Fruit fly (Drosophila melanogaster): Measurements from ENCODE around the gene CG32269.
A peak's percentile ranks its signal among the peaks of the same experiment; 100 is the strongest.

Gene CG32269

DNA sequence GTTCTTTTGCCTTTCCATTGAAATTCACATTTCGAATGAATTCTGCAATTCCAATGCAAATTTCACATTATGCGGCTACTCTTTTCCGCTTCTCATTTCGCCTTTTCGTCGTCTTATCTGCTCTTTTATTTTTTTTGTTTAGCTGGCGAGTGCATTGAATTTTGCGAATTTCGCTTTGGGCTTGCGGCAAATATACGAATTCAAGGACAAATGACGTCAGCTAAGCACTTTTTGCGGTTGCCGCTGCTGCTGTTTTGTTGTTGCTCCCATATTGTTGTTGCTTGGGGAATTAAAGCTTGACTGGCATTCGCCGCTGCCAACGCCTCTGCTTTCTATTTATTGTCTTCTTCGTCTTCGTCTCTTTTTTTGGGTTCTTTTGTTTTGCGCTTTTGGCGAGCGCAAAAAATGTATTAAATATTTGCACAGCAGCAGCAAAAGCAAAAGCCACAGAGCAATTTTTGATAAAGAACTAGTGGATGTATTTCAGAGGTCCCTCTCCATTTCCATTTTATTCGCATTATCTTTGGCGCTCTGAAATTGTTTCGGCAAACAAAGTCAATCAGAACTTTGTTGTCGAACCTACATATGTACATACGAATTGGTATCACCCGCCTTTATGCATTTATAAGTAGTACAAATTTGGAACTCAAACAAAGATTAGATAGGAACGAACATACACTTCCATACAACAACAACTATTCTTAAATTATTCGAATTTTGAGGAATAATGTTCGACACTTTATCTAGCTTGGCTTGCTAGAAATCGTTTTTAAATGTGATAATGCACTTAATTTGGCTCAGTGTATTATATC is 31.2 kb upstream of the CG32269 start (continued):
- TF ChIP-seq odd (GFP tag; optimal IDR thresholded peaks at IDR 0.05) = peak; percentile 35
- TF ChIP-seq CG1603 (tag; optimal IDR thresholded peaks at IDR 0.05) = peak; percentile 39
- TF ChIP-seq scrt (GFP tag; optimal IDR thresholded peaks at IDR 0.05) = no peak
- peak; percentile 13 for TF ChIP-seq hkb (optimal IDR thresholded peaks at IDR 0.05)
- no peak for TF ChIP-seq hkb (GFP tag; IDR thresholded peaks at IDR 0.05)
- no peak for TF ChIP-seq Ets97D (GFP tag; optimal IDR thresholded peaks at IDR 0.05)
- TF ChIP-seq cg (GFP tag; optimal IDR thresholded peaks at IDR 0.05) = no peak
- no peak for TF ChIP-seq CG4820 (GFP tag; optimal IDR thresholded peaks at IDR 0.05)
- TF ChIP-seq Optix (GFP tag; IDR thresholded peaks at IDR 0.05) = no peak
- TF ChIP-seq crc (GFP tag; optimal IDR thresholded peaks at IDR 0.05) = no peak
- TF ChIP-seq Antp (GFP tag; optimal IDR thresholded peaks at IDR 0.05) = no peak
- TF ChIP-seq GATAe (GFP tag; conservative IDR thresholded peaks at IDR 0.05) = peak; percentile 42; the same call in 1 of the 2 replicates
- TF ChIP-seq CG6175 (GFP tag; IDR thresholded peaks at IDR 0.05) = no peak
- TF ChIP-seq CG17328 (GFP tag; IDR thresholded peaks at IDR 0.05) = peak; percentile 17; the same call in 1 of the 2 replicates
- no peak for TF ChIP-seq Dbx (GFP tag; IDR thresholded peaks at IDR 0.05)
- TF ChIP-seq Max (GFP tag; optimal IDR thresholded peaks at IDR 0.05) = no peak
- no peak for TF ChIP-seq CG11085 (GFP tag; IDR thresholded peaks at IDR 0.05)
- TF ChIP-seq CG31365 (tag; optimal IDR thresholded peaks at IDR 0.05) = no peak
- peak; percentile 50 for TF ChIP-seq CG7745 (tag; optimal IDR thresholded peaks at IDR 0.05)
- TF ChIP-seq CG30020 (tag; optimal IDR thresholded peaks at IDR 0.05) = no peak
- peak; percentile 65 for TF ChIP-seq corto (GFP tag; optimal IDR thresholded peaks at IDR 0.05)
- TF ChIP-seq stc (GFP tag; IDR thresholded peaks at IDR 0.05) = peak; percentile 13; the same call in 1 of the 2 replicates
- TF ChIP-seq psq (GFP tag; optimal IDR thresholded peaks at IDR 0.05) = no peak
- TF ChIP-seq az2 (GFP tag; optimal IDR thresholded peaks at IDR 0.05) = peak; percentile 6
- TF ChIP-seq CTCF (GFP tag; optimal IDR thresholded peaks at IDR 0.05) = no peak
- TF ChIP-seq NK7.1 (GFP tag; optimal IDR thresholded peaks at IDR 0.05) = no peak
- TF ChIP-seq CG12299 (tag; optimal IDR thresholded peaks at IDR 0.05) = no peak
- TF ChIP-seq CG34224 (GFP tag; IDR thresholded peaks at IDR 0.05; ENCODE audit: partially characterized antibody) = no peak
- no peak for TF ChIP-seq stwl (tag; optimal IDR thresholded peaks at IDR 0.05)
- 0 out of 2 replicates have a peak, but pooled peaks have one; percentile 2 for TF ChIP-seq hbn (GFP tag; IDR thresholded peaks at IDR 0.05; ENCODE audit: partially characterized antibody)
- TF ChIP-seq sens (GFP tag) = peak; percentile 53
- no peak for TF ChIP-seq Ravus (GFP tag; IDR thresholded peaks at IDR 0.05)
- TF ChIP-seq Nf-YA (GFP tag; IDR thresholded peaks at IDR 0.05) = no peak
- no peak for TF ChIP-seq CG5245 (GFP tag; optimal IDR thresholded peaks at IDR 0.05)
- TF ChIP-seq chinmo (GFP tag; IDR thresholded peaks at IDR 0.05; ENCODE audit: partially characterized antibody) = 0 out of 4 replicates have a peak, but pooled peaks have one; percentile 35
- peak; percentile 29; the same call in 1 of the 3 replicates for TF ChIP-seq row (GFP tag; IDR thresholded peaks at IDR 0.05)
- TF ChIP-seq rib (GFP tag; IDR thresholded peaks at IDR 0.05) = no peak
- peak; percentile 13 for TF ChIP-seq gem (tag; optimal IDR thresholded peaks at IDR 0.05)
- no peak for TF ChIP-seq pb (GFP tag; optimal IDR thresholded peaks at IDR 0.05)
- peak; percentile 51 for TF ChIP-seq grn (GFP tag; optimal IDR thresholded peaks at IDR 0.05)
- TF ChIP-seq CG3847 (GFP tag; IDR thresholded peaks at IDR 0.05) = no peak
- TF ChIP-seq CG12391 (tag; optimal IDR thresholded peaks at IDR 0.05) = peak; percentile 2
- peak; percentile 9 for TF ChIP-seq CG17359 (tag; optimal IDR thresholded peaks at IDR 0.05)
- TF ChIP-seq salm (tag; optimal IDR thresholded peaks at IDR 0.05) = peak; percentile 54
- TF ChIP-seq Gug (GFP tag; IDR thresholded peaks at IDR 0.05) = no peak
- TF ChIP-seq sim (GFP tag; IDR thresholded peaks at IDR 0.05) = no peak
- TF ChIP-seq kay (GFP tag; optimal IDR thresholded peaks at IDR 0.05) = no peak
- no peak for TF ChIP-seq CG5180 (GFP tag; optimal IDR thresholded peaks at IDR 0.05)
- TF ChIP-seq CG11247 (GFP tag; IDR thresholded peaks at IDR 0.05) = no peak
- no peak for TF ChIP-seq CG34422 (GFP tag; IDR thresholded peaks at IDR 0.05)
- TF ChIP-seq Aef1 (GFP tag; IDR thresholded peaks at IDR 0.05) = no peak
